Fruit fly (Drosophila melanogaster): Measurements from ENCODE around the gene Nlp.

Gene Nlp

DNA sequence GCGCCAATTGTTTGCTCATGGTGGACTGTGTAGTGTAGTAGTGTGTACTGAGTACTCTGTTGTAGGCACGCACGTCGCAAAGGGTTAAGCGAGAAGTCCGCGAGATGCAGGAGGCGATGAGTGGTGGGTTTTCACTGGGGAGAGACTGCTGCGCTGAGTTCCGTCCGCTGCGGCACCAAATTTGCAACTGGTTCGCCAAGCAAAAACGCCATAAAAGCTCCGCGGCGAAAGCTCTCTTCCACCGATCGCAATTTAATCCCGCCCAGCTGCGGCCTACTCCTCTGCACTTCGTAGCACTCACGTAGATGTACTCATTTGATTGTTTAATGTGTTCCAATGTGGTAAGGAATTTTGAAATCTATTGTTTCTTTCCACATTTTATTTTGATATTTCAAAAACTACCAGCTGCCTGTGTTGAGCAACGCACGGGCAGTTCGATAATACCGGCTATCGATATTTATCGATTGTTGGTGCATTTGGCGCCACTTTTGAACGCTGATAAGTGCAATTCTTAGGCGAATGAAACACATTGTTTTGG, 10.5 kb downstream of the Nlp start, which contains the start of gene CG7920 (continued):
- TF ChIP-seq trem (tag; optimal IDR thresholded peaks at IDR 0.05) (peak; percentile 60), ERR (GFP tag; optimal IDR thresholded peaks at IDR 0.05) (no peak), CG13287 (GFP tag; IDR thresholded peaks at IDR 0.05; ENCODE audit: partially characterized antibody) (peak; percentile 89), BtbVII (GFP tag; optimal IDR thresholded peaks at IDR 0.05) (peak; percentile 48), CG10431 (GFP tag; optimal IDR thresholded peaks at IDR 0.05) (no peak), CG7745 (tag; optimal IDR thresholded peaks at IDR 0.05) (no peak), CG3065 (GFP tag; optimal IDR thresholded peaks at IDR 0.05) (no peak), E2f1 (GFP tag; IDR thresholded peaks at IDR 0.05) (peak; percentile 6; the same call in 1 of the 2 replicates), Adf1 (GFP tag; IDR thresholded peaks at IDR 0.05) (no peak; the same call in 1 of the 2 replicates), Lhr (GFP tag; optimal IDR thresholded peaks at IDR 0.05) (peak; percentile 30), CG11247 (GFP tag; IDR thresholded peaks at IDR 0.05) (0 out of 2 replicates have a peak, but pooled peaks have one; percentile 6), CG9609 (GFP tag; optimal IDR thresholded peaks at IDR 0.05) (no peak), chif (GFP tag; optimal IDR thresholded peaks at IDR 0.05) (no peak), HLHmδ (GFP tag; optimal IDR thresholded peaks at IDR 0.05) (no peak), crp (GFP tag; optimal IDR thresholded peaks at IDR 0.05) (peak in 1 of 2 experiments; percentile 55), CG17912 (GFP tag; optimal IDR thresholded peaks at IDR 0.05) (no peak), pita (GFP tag; optimal IDR thresholded peaks at IDR 0.05) (no peak), psq (GFP tag; optimal IDR thresholded peaks at IDR 0.05) (no peak), CG6683 (GFP tag; optimal IDR thresholded peaks at IDR 0.05) (no peak), E2f2 (GFP tag; IDR thresholded peaks at IDR 0.05) (peak; percentile 99), Kr (GFP tag; optimal IDR thresholded peaks at IDR 0.05) (peak; percentile 60), CG2889 (GFP tag; IDR thresholded peaks at IDR 0.05) (0 out of 3 replicates have a peak, but pooled peaks have one; percentile 16), stc (GFP tag; IDR thresholded peaks at IDR 0.05) (no peak), CG8924 (tag; optimal IDR thresholded peaks at IDR 0.05) (peak; percentile 8), CG8944 (GFP tag; optimal IDR thresholded peaks at IDR 0.05) (no peak), lola (GFP tag; optimal IDR thresholded peaks at IDR 0.05) (no peak), Camta (GFP tag; optimal IDR thresholded peaks at IDR 0.05) (no peak), Hr51 (GFP tag; optimal IDR thresholded peaks at IDR 0.05) (no peak), CG11504 (tag; optimal IDR thresholded peaks at IDR 0.05) (no peak), CG7963 (GFP tag; IDR thresholded peaks at IDR 0.05; ENCODE audit: partially characterized antibody) (peak; percentile 30; the same call in 1 of the 3 replicates), B-H2 (GFP tag; optimal IDR thresholded peaks at IDR 0.05) (no peak), CG6254 (GFP tag; optimal IDR thresholded peaks at IDR 0.05) (no peak), CG13123 (GFP tag; optimal IDR thresholded peaks at IDR 0.05) (no peak), gem (tag; optimal IDR thresholded peaks at IDR 0.05) (no peak), BEAF-32 (GFP tag; optimal IDR thresholded peaks at IDR 0.05) (peak; percentile 87), CG10267 (tag; optimal IDR thresholded peaks at IDR 0.05) (peak; percentile 98), Dfd (GFP tag; optimal IDR thresholded peaks at IDR 0.05) (no peak), pho (GFP tag; optimal IDR thresholded peaks at IDR 0.05) (peak; percentile 46), CG18262 (tag; optimal IDR thresholded peaks at IDR 0.05) (peak; percentile 51), hb (GFP tag; IDR thresholded peaks at IDR 0.05; ENCODE audit: partially characterized antibody) (peak; percentile 65; the same call in 1 of the 3 replicates), CG6854 (GFP tag; optimal IDR thresholded peaks at IDR 0.05) (peak; percentile 43), CG2120 (GFP tag; optimal IDR thresholded peaks at IDR 0.05) (peak; percentile 54), CG9727 (GFP tag; optimal IDR thresholded peaks at IDR 0.05) (no peak), CG31388 (GFP tag; optimal IDR thresholded peaks at IDR 0.05) (no peak), Sin3A (optimal IDR thresholded peaks at IDR 0.05) (peak; percentile 71), CG32532 (GFP tag; IDR thresholded peaks at IDR 0.05) (peak; percentile 41; the same call in 1 of the 2 replicates), so (GFP tag; IDR thresholded peaks at IDR 0.05) (no peak), az2 (GFP tag; optimal IDR thresholded peaks at IDR 0.05) (no peak), phol (tag; optimal IDR thresholded peaks at IDR 0.05) (peak; percentile 56)

Data from whole organism, embryonic.